Fruit fly (Drosophila melanogaster) S2 (cell line): Measurements from ENCODE around the gene CAH7.

Experiments used
- CG8478 ChIP-seq: fragments of >200 bp; optimal IDR thresholded peaks from 2 replicates; lab custom pipeline; 2018
- CTCF ChIP-seq, 2 experiments: fragments of >200 bp; optimal IDR thresholded peaks; 2 replicates each; lab custom pipeline; 2018

DNA sequence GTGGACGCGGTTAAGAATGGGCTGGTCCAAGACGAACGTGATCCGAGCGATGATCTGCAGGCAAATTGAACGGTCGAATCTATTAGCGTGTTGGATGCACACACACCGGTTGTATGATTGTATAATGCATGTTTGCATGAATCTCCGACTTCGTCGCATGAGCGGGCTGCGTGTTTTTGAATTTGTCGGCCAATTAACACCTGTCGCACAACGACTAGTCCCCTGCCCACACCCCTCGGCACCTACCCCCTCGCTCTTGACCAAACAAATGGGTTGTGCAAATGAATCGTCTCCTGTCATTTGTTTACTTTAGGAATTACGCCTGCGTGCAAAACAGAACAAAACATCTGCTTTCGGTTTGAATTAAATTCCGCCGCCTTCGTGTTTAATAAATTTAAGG, 23.0 kb downstream of the CAH7 start:
- TF ChIP-seq CTCF (optimal IDR thresholded peaks at IDR 0.05; lab: Kevin White, UChicago) = no peak
- no peak for TF ChIP-seq CG8478 (lab: Kevin White, UChicago)
